Fruit fly (Drosophila melanogaster): ENCODE data around the gene Cad86C.

The Cad86C gene

DNA sequence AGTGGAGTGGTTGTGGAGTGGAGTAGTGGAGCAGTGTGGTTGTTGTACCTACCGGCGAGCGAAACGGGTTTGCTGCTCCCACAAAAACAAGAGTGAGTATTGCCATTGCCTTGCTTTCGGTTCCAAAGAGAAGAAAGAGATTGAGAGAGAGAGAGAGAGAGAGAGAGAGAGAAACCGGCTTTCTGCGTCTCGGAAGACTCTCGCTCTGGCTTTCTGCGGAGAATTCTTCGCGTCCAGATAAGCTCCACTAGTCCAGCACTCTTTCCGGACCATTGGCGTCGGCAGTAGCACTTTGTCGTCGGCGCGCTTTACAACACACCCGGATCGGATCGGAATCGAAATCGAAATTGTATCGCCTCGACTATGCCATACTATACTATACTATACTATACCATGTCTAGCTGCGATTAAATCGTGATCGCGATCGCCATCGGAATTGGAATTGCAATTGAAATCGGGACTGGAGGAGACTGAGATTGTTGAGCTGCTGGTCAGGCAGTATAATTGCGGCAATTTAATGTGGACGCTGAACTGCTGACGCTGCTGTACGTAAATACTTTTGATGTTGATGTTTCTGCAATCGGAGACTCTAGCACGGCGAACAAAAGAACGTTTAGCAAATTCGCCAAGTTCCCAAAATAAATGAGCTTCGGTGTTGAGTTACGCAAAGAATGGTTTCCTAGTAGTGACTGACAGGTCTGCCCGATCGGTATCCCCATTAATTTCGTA is at the start of gene Cad86C:
Gene Cad86C, plus strand, starts transcription at position 284 of the 729 bp plus-strand sequence.
- TF ChIP-seq CTCF (optimal IDR thresholded peaks at IDR 0.05): no peak
- no peak for TF ChIP-seq CG8478 (optimal IDR thresholded peaks at IDR 0.05)

DNA sequence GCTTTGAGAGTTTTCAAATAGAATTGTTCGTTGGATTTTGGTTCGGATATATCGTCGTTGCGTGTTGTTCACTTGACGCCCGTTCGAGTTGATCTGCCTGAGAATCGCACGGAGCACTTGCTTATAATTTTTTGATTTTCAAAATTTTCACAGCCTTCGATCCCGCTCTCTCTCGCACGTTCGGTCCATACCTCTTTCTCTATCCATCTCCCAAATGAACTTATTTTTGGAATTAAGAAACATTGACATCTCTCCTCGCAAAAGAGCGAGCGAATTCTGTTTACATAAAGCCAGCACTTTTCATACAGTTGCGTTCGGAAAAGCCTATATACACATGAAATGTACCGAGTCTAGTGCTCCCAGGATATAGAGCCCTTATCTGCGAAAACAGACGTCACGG is 49.6 kb upstream of the Cad86C start, which contains the start of the genes CG45076, CG45078 and fau:
Gene CG45076, minus strand, starts transcription at position 101 of the 400 bp plus-strand sequence.
Gene CG45078, minus strand, starts transcription at position 101 of the 400 bp plus-strand sequence.
Gene fau, minus strand, starts transcription at position 101 of the 400 bp plus-strand sequence.
- TF ChIP-seq CTCF (optimal IDR thresholded peaks at IDR 0.05) (no peak), CG8478 (optimal IDR thresholded peaks at IDR 0.05) (no peak)

DNA sequence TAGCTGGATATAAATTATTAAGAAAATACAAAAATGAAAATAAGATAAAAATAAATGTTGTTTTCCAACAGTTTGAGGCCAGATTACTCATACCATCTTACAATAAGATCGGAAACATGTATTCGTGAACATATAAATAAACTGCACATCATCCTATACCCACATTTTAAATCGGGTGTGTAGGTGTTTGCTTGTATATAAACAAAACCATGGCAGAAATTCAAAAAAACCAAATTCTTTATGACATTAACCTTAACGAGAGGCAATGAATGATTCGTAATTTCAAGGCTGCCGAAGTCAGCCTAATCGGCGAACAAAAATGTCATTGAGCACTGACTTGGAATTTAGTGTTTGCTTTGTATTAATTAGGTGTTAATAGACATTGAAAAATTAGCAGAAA is 48.7 kb upstream of the Cad86C start:
- TF ChIP-seq CG8478 (optimal IDR thresholded peaks at IDR 0.05) (no peak), CTCF (optimal IDR thresholded peaks at IDR 0.05) (no peak)

DNA sequence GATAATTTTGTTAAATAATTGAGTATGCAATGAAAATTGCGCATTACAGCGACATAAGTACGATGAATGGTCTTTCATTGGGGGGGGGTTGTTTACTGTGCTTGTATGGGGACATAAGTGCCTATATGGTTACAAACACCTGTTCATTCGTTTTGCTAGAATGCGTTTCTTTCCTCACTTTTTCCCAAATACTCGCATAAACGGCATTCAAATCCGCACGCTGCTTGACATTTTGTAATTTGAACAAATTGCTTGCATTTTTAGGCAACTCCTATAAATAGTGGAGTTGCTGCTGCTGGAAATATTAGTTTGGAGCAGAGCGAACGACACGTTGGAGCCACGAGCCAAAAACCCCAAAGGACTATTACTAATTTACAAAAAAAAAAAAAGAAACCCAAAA is 47.6 kb upstream of the Cad86C start, which contains the start of gene Desi:
Gene Desi, plus strand, starts transcription at position 301 of the 400 bp plus-strand sequence.
- TF ChIP-seq CG8478 (optimal IDR thresholded peaks at IDR 0.05) (no peak), CTCF (optimal IDR thresholded peaks at IDR 0.05) (no peak)

DNA sequence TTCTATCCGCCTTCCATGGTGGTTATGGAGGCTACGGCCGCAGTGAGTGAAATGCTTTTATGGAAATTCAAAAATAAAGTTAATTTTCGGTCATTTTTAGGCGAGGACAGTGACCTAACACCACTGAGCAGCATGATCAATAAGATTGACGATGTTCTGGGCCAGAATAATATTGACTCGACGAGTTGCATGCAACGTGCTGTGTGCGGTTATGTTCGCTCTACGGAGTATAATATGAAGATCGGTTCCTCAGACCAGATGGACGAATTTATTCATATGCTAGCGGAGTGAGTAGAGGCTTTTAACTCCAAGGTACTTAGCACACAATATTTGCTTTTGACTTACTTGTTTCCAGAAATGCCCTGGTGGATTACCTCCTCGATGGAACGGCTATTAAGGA is 46.7 kb upstream of the Cad86C start:
- TF ChIP-seq CG8478 (optimal IDR thresholded peaks at IDR 0.05) (no peak), CTCF (optimal IDR thresholded peaks at IDR 0.05) (no peak)

DNA sequence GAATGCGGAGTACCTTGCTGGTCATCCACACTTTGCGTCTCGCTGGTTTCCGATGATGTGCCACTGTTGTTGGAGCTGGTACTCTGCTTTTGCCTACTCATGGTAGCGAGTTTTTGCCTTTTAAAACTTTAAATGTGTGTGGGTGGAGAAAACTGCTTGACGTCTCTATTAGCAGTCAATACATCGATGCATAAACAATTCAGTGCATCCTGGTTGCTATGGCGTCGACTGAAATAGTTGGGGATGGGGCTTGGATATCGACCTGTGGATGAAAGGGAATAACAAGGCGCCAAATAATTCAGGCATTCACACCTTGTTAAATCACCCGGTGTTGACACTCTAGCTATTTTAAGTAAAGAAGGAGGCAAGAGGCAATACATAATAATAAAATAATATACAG is 44.7 kb upstream of the Cad86C start, which contains the start of gene CG42633:
Gene CG42633, minus strand, starts transcription at position 101 of the 400 bp plus-strand sequence.
- TF ChIP-seq CG8478 (optimal IDR thresholded peaks at IDR 0.05) (no peak), CTCF (optimal IDR thresholded peaks at IDR 0.05) (no peak)

DNA sequence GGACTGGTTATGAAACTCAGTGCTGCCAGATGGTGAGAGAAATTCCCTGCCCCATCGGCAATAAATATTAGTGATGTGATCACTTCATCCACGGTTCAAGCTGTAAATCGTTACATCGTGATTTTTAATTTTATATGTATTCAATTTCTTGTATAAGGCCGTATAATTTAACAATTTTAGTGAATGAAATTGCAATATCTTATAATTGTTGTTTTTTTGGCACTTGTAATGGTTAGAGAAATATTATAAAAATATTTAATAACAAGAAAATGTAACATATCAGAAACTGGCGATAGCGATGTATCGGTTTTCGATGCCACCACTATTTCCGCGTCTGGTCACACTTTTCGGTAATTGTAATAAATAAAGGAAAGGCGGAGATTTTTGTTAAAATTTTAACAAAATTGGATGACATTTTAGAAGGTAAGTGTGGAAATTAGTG is 42.8 kb upstream of the Cad86C start, which contains the start of the genes mRpL37 and Rbp1:
Gene mRpL37, minus strand, starts transcription at position 35 of the 442 bp plus-strand sequence.
Gene Rbp1, plus strand, starts transcription at position 326 of the 442 bp plus-strand sequence.
- no peak for TF ChIP-seq CTCF (optimal IDR thresholded peaks at IDR 0.05)
- no peak for TF ChIP-seq CG8478 (optimal IDR thresholded peaks at IDR 0.05)

DNA sequence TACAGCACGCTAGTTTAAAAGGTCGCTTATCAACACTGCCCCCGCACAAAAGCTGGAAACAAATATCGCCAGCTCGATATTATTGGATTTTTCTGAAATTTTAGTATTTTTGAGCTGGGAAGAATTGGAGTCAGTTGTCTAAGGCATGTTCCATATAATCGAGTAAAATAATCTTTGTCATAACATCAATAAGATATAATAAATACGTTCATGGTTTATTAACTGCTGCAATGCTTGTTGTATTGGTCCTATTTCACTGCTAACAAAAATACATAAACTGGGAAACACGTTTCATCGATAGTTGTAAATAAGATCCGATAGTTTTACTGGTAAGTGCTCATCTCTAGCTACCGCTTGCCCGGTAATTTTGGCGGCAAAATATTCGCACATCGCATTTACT is 38.7 kb upstream of the Cad86C start, which contains the start of the genes Art1 and Mcm5:
Gene Art1, minus strand, starts transcription at position 41 of the 400 bp plus-strand sequence.
Gene Mcm5, plus strand, starts transcription at position 339 of the 400 bp plus-strand sequence.
- TF ChIP-seq CG8478 (optimal IDR thresholded peaks at IDR 0.05) (no peak), CTCF (optimal IDR thresholded peaks at IDR 0.05) (no peak)

DNA sequence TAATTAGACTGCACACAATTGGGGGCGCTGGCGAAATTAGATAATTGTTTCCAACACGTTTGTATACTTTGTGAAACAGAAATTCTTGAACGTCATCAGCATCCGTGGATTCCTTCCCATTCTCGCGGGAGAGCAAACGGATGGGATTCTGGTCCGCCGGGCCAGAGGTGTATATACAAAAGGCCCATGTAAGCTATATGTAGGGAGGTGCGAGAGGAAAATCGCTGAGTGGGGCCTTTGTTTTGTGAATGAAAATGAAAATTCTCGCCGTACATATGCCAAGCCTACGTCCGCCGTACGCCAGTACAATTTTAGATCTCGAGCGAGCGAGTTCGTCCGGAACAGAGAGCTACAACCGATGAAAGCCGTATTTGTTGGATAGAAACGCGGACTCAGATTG is 34.3 kb upstream of the Cad86C start, which contains the start of gene CG14687:
Gene CG14687, plus strand, starts transcription at position 301 of the 400 bp plus-strand sequence.
- TF ChIP-seq CG8478 (optimal IDR thresholded peaks at IDR 0.05): no peak
- no peak for TF ChIP-seq CTCF (optimal IDR thresholded peaks at IDR 0.05)

DNA sequence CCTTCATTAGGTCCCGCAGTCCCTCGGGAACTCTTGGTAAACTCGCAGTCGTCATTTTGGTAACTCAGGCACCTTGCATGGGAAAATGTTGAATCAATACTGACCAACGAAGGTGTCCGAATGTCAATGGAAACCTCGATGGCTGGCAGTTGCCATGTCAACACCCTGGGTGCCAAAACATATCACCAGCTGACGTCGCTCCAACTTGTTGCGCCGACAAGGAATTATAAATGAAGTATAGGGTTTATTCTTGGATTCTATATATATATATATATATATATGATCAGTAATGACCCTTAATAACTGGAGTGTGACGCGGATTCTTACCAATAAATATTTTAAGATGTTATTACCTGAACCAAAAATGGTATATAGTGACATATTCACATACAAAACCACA is 23.0 kb upstream of the Cad86C start, which contains the start of gene CG14692:
Gene CG14692, minus strand, starts transcription at position 101 of the 400 bp plus-strand sequence.
- TF ChIP-seq CG8478 (optimal IDR thresholded peaks at IDR 0.05) (no peak), CTCF (optimal IDR thresholded peaks at IDR 0.05) (no peak)

DNA sequence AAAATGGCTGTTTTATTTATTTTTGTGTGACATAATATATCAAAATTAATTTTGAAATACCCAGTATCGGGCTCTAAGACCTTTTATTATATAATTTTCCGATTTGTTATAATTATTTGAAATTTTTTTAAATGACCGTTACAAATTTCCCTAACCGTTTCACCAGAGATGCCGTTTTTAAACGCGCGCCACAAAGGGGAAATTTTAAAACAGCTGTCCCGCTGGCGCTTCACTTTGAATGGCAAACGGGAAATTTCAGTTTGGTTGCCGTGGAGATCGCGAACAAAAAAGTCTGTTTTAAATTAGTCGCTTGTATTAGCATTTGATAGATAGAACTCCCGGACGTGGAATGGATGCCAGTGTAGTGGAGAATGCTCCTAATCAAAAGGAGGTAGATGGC is 11.8 kb upstream of the Cad86C start, which contains the start of the genes CG14693 and TTLL15:
Gene CG14693, minus strand, starts transcription at position 16 of the 400 bp plus-strand sequence.
Gene TTLL15, plus strand, starts transcription at position 257 of the 400 bp plus-strand sequence.
- no peak for TF ChIP-seq CTCF (optimal IDR thresholded peaks at IDR 0.05)
- TF ChIP-seq CG8478 (optimal IDR thresholded peaks at IDR 0.05): no peak

DNA sequence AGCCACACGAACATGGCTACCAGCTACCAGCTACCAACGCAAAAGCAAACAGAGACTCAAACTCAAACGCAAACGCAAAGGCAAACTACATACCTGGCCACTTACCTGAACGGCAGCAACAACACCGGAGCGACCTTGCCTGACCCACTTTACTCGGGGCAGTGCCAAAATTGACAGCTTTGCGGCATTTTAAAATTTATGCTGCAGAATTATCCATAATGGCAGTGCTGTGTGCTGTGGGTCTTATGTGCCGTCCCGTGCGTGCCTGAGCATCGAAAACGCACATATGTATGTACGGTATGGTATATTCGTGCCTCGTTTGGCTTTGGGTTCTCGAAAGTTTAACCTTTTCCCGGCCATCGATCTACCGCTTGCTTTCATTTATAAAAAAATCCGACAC is 1.8 kb downstream of the Cad86C start:
- TF ChIP-seq CTCF (optimal IDR thresholded peaks at IDR 0.05) (no peak), CG8478 (optimal IDR thresholded peaks at IDR 0.05) (no peak)

DNA sequence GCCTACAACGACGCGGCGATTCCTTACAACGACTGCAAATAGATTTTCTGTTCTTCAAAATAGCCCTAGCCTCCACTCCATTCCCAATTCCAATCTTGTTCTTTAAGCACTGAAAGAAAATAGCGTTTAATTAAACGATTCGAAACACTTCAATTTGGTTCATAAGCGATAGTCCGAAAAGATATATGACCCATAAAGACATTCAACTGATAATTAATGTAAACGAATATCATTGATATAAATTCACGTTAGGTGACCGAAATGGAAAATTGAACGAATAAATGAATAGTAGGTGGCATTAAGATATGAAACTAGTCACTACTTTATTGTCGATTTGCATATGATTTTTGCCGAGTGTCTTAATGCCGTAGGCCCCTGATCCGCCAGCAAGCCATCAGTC is 2.9 kb downstream of the Cad86C start:
- no peak for TF ChIP-seq CTCF (optimal IDR thresholded peaks at IDR 0.05)
- TF ChIP-seq CG8478 (optimal IDR thresholded peaks at IDR 0.05): no peak

DNA sequence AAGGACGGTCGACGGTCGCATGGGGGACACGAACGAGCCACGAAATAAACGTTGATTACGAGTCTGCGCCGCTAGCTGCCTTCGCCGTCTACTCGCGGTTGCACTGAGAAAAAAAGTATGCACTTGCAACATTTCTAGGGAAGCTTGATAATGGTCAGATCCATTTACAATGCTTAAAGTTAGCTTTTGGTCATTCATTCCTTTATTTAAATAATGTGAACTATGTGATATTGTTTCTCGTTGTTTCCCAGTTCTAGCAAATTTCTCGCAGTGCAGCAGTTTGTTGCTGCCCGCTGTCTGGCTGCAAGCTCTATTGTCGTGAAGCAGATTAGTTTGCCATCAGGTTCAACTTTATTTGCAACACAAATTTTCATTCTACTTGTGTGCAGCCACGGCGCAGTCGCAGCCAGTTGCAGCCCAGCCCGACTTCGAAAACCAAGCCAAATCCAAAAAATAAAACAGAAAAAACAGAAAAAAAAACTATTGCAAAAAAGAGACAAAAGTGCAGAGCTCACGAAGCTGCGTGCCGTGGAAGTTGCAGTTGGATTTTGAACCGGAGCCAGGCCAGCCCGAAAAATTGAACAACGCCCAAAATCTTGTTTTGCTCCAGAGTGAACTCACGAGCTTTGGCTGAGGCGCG is 5.8 kb downstream of the Cad86C start:
- TF ChIP-seq CTCF (optimal IDR thresholded peaks at IDR 0.05) (no peak), CG8478 (optimal IDR thresholded peaks at IDR 0.05) (no peak)

DNA sequence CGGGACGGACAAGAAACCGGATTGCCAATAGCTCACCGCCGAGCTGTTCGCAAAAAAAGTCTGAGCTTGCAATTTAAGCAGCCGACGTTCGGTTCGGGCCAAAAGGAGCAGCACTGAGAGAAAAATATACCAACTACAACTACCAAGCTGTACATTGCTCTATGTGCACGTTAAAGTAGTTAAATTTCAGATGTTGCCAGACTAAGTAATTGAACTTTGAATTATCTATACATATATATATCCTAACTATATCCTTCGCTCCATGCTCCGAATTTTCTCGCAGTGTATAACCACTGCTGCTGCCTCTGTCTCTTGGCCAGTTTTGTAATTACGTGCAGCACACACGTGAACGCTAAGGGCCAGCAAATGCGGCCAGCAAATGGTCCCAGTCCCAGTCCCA is 8.0 kb downstream of the Cad86C start:
- TF ChIP-seq CTCF (optimal IDR thresholded peaks at IDR 0.05) (no peak), CG8478 (optimal IDR thresholded peaks at IDR 0.05) (no peak)
